Fruit fly (Drosophila melanogaster) whole organism, prepupa: Measurements from ENCODE around the gene eIF3l.

Experiments
- CG10631 ChIP-seq: fragments of 200-800 bp; sonication (Bioruptor generic); optimal IDR thresholded peaks from 2 replicates; lab custom pipeline; 2016; ENCODE audit warnings: missing biosample characterization, missing genetic modification characterization
- CG11294 ChIP-seq: fragments of 200-800 bp; sonication (Bioruptor generic); IDR thresholded peaks from 2 replicates; pipeline ENCODE4 v1.3.6; 2022; ENCODE audit warnings: missing biosample characterization, missing genetic modification characterization
- CG11762 ChIP-seq: fragments of 200-800 bp; sonication (Bioruptor generic); optimal IDR thresholded peaks from 3 replicates; lab custom pipeline; 2016; ENCODE audit warnings: missing biosample characterization, missing genetic modification characterization; ENCODE audit not compliant: insufficient read depth
- CG11902 ChIP-seq: fragments of 200-800 bp; sonication (Bioruptor generic); optimal IDR thresholded peaks from 3 replicates; lab custom pipeline; 2016; ENCODE audit warnings: missing biosample characterization, missing genetic modification characterization
- CG15336 ChIP-seq: fragments of 200-800 bp; sonication (Bioruptor generic); IDR thresholded peaks from 2 replicates; pipeline ENCODE4 v1.3.6; 2022; ENCODE audit warnings: missing biosample characterization, missing genetic modification characterization
- CG1621 ChIP-seq: fragments of 200-800 bp; sonication (Bioruptor generic); optimal IDR thresholded peaks from 3 replicates; lab custom pipeline; 2018; ENCODE audit warnings: missing biosample characterization, mild to moderate bottlenecking, missing genetic modification characterization
- CG16779 ChIP-seq: fragments of 200-800 bp; sonication (Bioruptor generic); optimal IDR thresholded peaks from 3 replicates; lab custom pipeline; 2017; ENCODE audit warnings: missing biosample characterization, mild to moderate bottlenecking, missing genetic modification characterization
- CG31627 ChIP-seq: fragments of 200-800 bp; sonication (Bioruptor generic); optimal IDR thresholded peaks from 3 replicates; lab custom pipeline; 2016; ENCODE audit warnings: missing biosample characterization, missing genetic modification characterization
- CG34406 ChIP-seq: fragments of 200-800 bp; sonication (Bioruptor generic); optimal IDR thresholded peaks from 3 replicates; lab custom pipeline; 2016; ENCODE audit warnings: missing biosample characterization, missing genetic modification characterization
- CG3919 ChIP-seq: fragments of 200-800 bp; sonication (Bioruptor generic); optimal IDR thresholded peaks from 3 replicates; lab custom pipeline; 2016; ENCODE audit warnings: missing biosample characterization, missing genetic modification characterization
- CG4318 ChIP-seq: fragments of 200-800 bp; sonication (Bioruptor generic); optimal IDR thresholded peaks from 3 replicates; lab custom pipeline; 2017; ENCODE audit warnings: missing biosample characterization, mild to moderate bottlenecking, missing genetic modification characterization
- CG6276 ChIP-seq: fragments of 200-800 bp; sonication (Bioruptor generic); optimal IDR thresholded peaks from 2 replicates; lab custom pipeline; 2017; ENCODE audit warnings: missing biosample characterization, mild to moderate bottlenecking, missing genetic modification characterization
- CG6808 ChIP-seq: fragments of 200-800 bp; sonication (Bioruptor generic); optimal IDR thresholded peaks from 3 replicates; lab custom pipeline; 2017; ENCODE audit warnings: missing biosample characterization, missing genetic modification characterization, mild to moderate bottlenecking, moderate library complexity, missing genetic modification reagents
- CG7368 ChIP-seq: fragments of 200-800 bp; sonication (Bioruptor generic); optimal IDR thresholded peaks from 3 replicates; lab custom pipeline; 2016; ENCODE audit warnings: missing biosample characterization, missing genetic modification characterization
- CG8119 ChIP-seq: fragments of 200-800 bp; sonication (Bioruptor generic); IDR thresholded peaks from 3 replicates; pipeline ENCODE4 v1.3.6; 2022; ENCODE audit warnings: missing biosample characterization, missing genetic modification characterization
- CG8632 ChIP-seq: fragments of 200-800 bp; sonication (Bioruptor generic); optimal IDR thresholded peaks from 3 replicates; lab custom pipeline; 2016; ENCODE audit warnings: missing biosample characterization, missing genetic modification characterization
- CG9139 ChIP-seq: fragments of 200-800 bp; sonication (Bioruptor generic); optimal IDR thresholded peaks from 3 replicates; lab custom pipeline; 2017; ENCODE audit warnings: missing biosample characterization, mild to moderate bottlenecking, missing genetic modification characterization
- Eip78C ChIP-seq: fragments of 200-800 bp; sonication (Bioruptor generic); peaks from one replicate; lab custom pipeline; 2016; ENCODE audit warnings: missing biosample characterization, missing genetic modification characterization
- Eip93F ChIP-seq: fragments of 200-800 bp; sonication (Bioruptor generic); optimal IDR thresholded peaks from 2 replicates; lab custom pipeline; 2016; ENCODE audit warnings: missing biosample characterization, mild to moderate bottlenecking, missing genetic modification characterization
- Hr38 ChIP-seq: sonication (Bioruptor generic); optimal IDR thresholded peaks from 2 replicates; lab custom pipeline; 2016; ENCODE audit warnings: missing biosample characterization, missing genetic modification characterization
- Hr39 ChIP-seq: fragments of 200-800 bp; sonication (Bioruptor generic); optimal IDR thresholded peaks from 2 replicates; lab custom pipeline; 2016; ENCODE audit warnings: missing biosample characterization, missing genetic modification characterization
- Hr4 ChIP-seq: fragments of 200-800 bp; sonication (Bioruptor generic); optimal IDR thresholded peaks from 3 replicates; lab custom pipeline; 2016; ENCODE audit warnings: missing biosample characterization, missing genetic modification characterization
- Lpt ChIP-seq: fragments of 200-800 bp; sonication (Bioruptor generic); optimal IDR thresholded peaks from 3 replicates; lab custom pipeline; 2016; ENCODE audit warnings: missing biosample characterization, missing genetic modification characterization
- Met ChIP-seq: fragments of 200-800 bp; sonication (Bioruptor generic); optimal IDR thresholded peaks from 3 replicates; lab custom pipeline; 2016; ENCODE audit warnings: missing biosample characterization, missing genetic modification characterization
- OdsH ChIP-seq: fragments of 200-800 bp; sonication (Bioruptor generic); optimal IDR thresholded peaks from 3 replicates; lab custom pipeline; 2016; ENCODE audit warnings: missing biosample characterization, missing genetic modification characterization
- Smox ChIP-seq: fragments of 200-800 bp; sonication (Bioruptor generic); optimal IDR thresholded peaks from 3 replicates; lab custom pipeline; 2016; ENCODE audit warnings: missing biosample characterization, missing genetic modification characterization
- Sox102F ChIP-seq: fragments of 200-800 bp; sonication (Bioruptor generic); optimal IDR thresholded peaks from 2 replicates; lab custom pipeline; 2016; ENCODE audit warnings: missing biosample characterization, mild to moderate bottlenecking, missing genetic modification characterization
- achi ChIP-seq: fragments of 200-800 bp; sonication (Bioruptor generic); optimal IDR thresholded peaks from 3 replicates; lab custom pipeline; 2016; ENCODE audit warnings: missing biosample characterization, missing genetic modification characterization
- acj6 ChIP-seq: fragments of 200-800 bp; sonication (Bioruptor generic); optimal IDR thresholded peaks from 3 replicates; lab custom pipeline; 2016; ENCODE audit warnings: missing biosample characterization, missing genetic modification characterization
- cyc ChIP-seq: fragments of 200-800 bp; sonication (Bioruptor generic); optimal IDR thresholded peaks from 3 replicates; lab custom pipeline; 2016; ENCODE audit warnings: missing biosample characterization, missing genetic modification characterization
- dac ChIP-seq: fragments of 200-800 bp; sonication (Bioruptor generic); optimal IDR thresholded peaks from 2 replicates; lab custom pipeline; 2017; ENCODE audit warnings: missing biosample characterization, mild to moderate bottlenecking, missing genetic modification characterization
- eg ChIP-seq: fragments of 200-800 bp; sonication (Bioruptor generic); IDR thresholded peaks from 3 replicates; pipeline ENCODE4 v1.3.6; 2022; ENCODE audit warnings: missing biosample characterization, missing genetic modification characterization
- esn ChIP-seq: fragments of 200-800 bp; sonication (Bioruptor generic); optimal IDR thresholded peaks from 2 replicates; lab custom pipeline; 2016; ENCODE audit warnings: missing biosample characterization, mild to moderate bottlenecking, missing genetic modification characterization, moderate library complexity
- fd59A ChIP-seq: fragments of 200-800 bp; sonication (Bioruptor generic); optimal IDR thresholded peaks from 2 replicates; lab custom pipeline; 2017; ENCODE audit warnings: missing biosample characterization, mild to moderate bottlenecking, missing genetic modification characterization, missing genetic modification reagents
- fd85E ChIP-seq: fragments of 200-800 bp; sonication (Bioruptor generic); optimal IDR thresholded peaks from 3 replicates; lab custom pipeline; 2016; ENCODE audit warnings: missing biosample characterization, missing genetic modification characterization
- fkh ChIP-seq: fragments of 200-800 bp; sonication (Bioruptor generic); optimal IDR thresholded peaks from 3 replicates; lab custom pipeline; 2017; ENCODE audit warnings: missing biosample characterization, mild to moderate bottlenecking, missing genetic modification characterization, moderate library complexity
- lz ChIP-seq: fragments of 200-800 bp; sonication (Bioruptor generic); optimal IDR thresholded peaks from 3 replicates; lab custom pipeline; 2016; ENCODE audit warnings: missing biosample characterization, missing genetic modification characterization
- net ChIP-seq: fragments of 200-800 bp; sonication (Bioruptor generic); optimal IDR thresholded peaks from 3 replicates; lab custom pipeline; 2016; ENCODE audit warnings: missing biosample characterization, missing genetic modification characterization
- salr ChIP-seq, 2 experiments: fragments of 200-800 bp; sonication (Bioruptor generic); optimal IDR thresholded peaks; 3 replicates each; lab custom pipeline; 2016 to 2018; ENCODE audit warnings: missing biosample characterization in 2 of 2, missing genetic modification characterization in 2 of 2, mild to moderate bottlenecking in 1 of 2
- spab ChIP-seq: fragments of 200-800 bp; sonication (Bioruptor generic); optimal IDR thresholded peaks from 2 replicates; lab custom pipeline; 2017; ENCODE audit warnings: missing biosample characterization, mild to moderate bottlenecking, missing genetic modification characterization, missing genetic modification reagents
- ss ChIP-seq, 2 experiments: fragments of 200-800 bp; sonication (Bioruptor generic); optimal IDR thresholded peaks; 2 replicates in 1 of 2; 3 replicates in 1 of 2; lab custom pipeline; 2017 to 2018; ENCODE audit warnings: mild to moderate bottlenecking in 2 of 2, missing biosample characterization in 2 of 2, missing genetic modification characterization in 2 of 2, moderate library complexity in 1 of 2

eIF3l gene

DNA sequence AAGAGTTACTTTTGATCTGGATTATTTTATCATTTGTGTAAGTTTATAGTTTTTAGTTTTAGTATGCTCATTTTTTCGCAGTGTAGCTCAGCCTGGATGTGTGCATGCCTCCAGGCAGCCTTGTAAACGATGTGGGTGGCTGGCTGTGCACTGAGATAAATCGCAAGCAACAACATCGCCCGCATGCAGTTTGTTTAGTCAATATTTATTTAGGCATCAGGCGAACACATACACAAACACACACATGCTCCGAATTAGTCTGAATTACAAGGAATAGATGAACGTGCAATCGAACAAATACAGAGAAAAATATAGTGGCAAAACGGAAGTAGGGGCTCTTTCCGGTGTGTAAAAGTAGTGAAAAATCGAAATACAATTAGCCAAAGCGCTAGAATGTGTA is 17.2 kb upstream of the eIF3l start:
- TF ChIP-seq CG3919 (GFP tag; lab: Kevin White, UChicago) = no peak
- no peak for TF ChIP-seq Hr4
- TF ChIP-seq Eip78C = no peak
- TF ChIP-seq salr (GFP tag; optimal IDR thresholded peaks at IDR 0.05; lab: Kevin White, UChicago) = no peak
- TF ChIP-seq OdsH = no peak
- TF ChIP-seq CG7368 = no peak
- no peak for TF ChIP-seq achi (GFP tag; lab: Kevin White, UChicago)
- no peak for TF ChIP-seq esn (GFP tag; lab: Kevin White, UChicago)
- TF ChIP-seq CG10631 = no peak
- TF ChIP-seq CG16779 (tag; lab: Kevin White, UChicago) = no peak
- TF ChIP-seq Hr38 (GFP tag; lab: Kevin White, UChicago) = no peak
- TF ChIP-seq lz = no peak
- no peak for TF ChIP-seq fkh (GFP tag; lab: Kevin White, UChicago)
- TF ChIP-seq CG34406 (GFP tag; lab: Kevin White, UChicago) = no peak
- no peak for TF ChIP-seq Eip93F
- TF ChIP-seq net (GFP tag; lab: Kevin White, UChicago) = no peak

DNA sequence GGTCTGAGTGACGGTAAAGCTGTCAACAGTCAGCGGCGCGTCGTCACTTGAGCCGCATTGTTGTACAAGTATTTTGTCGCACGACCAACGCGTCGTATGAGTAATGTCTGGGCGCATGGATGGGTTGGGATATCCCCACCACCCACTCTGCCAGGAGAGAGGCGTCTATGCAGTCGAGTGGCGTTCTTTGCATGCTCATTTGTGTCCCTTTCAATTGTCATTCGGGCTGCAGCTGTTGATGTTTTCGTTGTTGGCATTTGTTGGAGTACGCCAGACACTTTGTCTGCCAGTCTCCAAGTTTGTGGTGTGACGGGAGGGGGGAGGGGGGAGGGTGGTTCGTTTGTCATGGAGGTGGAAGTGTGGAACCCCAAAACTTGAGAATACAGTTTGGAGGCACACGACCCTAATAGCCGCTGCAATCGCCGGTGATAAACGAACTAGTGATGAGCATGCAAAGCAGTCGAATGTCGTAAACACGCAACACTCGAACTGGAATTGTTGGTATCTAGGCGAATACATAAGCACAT is 16.3 kb upstream of the eIF3l start:
- TF ChIP-seq CG15336 (no peak), CG31627 (GFP tag; lab: Kevin White, UChicago) (no peak), Eip93F (no peak), lz (no peak), Sox102F (GFP tag; lab: Kevin White, UChicago) (no peak), CG11762 (GFP tag; lab: Kevin White, UChicago) (no peak), salr (GFP tag; optimal IDR thresholded peaks at IDR 0.05; lab: Kevin White, UChicago) (no peak), eg (GFP tag; lab: Robert Waterston, UW) (no peak), fd85E (GFP tag; lab: Kevin White, UChicago) (no peak), cyc (GFP tag; lab: Kevin White, UChicago) (no peak), CG9139 (GFP tag; lab: Kevin White, UChicago) (no peak)

DNA sequence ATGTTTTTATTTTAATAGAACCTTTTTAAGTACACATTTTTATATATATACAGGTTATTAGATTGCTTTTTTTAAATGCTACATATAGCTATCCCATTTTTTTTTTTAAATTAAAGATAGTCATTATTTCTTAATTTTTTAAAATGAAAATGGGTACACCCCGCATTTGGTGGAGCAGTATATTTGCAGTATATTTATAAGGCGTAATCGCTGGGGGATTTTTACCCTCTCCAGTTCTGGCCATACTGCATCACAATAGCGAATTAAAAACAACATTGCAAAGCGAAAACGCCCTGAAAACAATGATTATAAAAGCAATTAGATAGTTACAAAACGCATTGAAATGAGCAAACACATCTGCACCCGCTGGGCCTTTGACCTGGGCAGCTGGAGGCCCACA is 3.1 kb upstream of the eIF3l start, which contains the start of gene CG32099:
Gene CG32099, plus strand, starts transcription at position 250 of the 400 bp plus-strand sequence.
- TF ChIP-seq CG6808 (GFP tag; lab: Kevin White, UChicago) = no peak
- no peak for TF ChIP-seq CG9139 (GFP tag; lab: Kevin White, UChicago)
- no peak for TF ChIP-seq fd59A (GFP tag; lab: Kevin White, UChicago)
- no peak for TF ChIP-seq CG11294
- TF ChIP-seq net (GFP tag; lab: Kevin White, UChicago) = no peak
- no peak for TF ChIP-seq Smox (GFP tag; lab: Kevin White, UChicago)
- no peak for TF ChIP-seq Hr38 (GFP tag; lab: Kevin White, UChicago)
- no peak for TF ChIP-seq Met (GFP tag; lab: Kevin White, UChicago)
- no peak for TF ChIP-seq CG10631
- no peak for TF ChIP-seq cyc (GFP tag; lab: Kevin White, UChicago)
- TF ChIP-seq CG1621 (tag; lab: Kevin White, UChicago) = no peak
- TF ChIP-seq ss (GFP tag; optimal IDR thresholded peaks at IDR 0.05; lab: Kevin White, UChicago) = no peak

DNA sequence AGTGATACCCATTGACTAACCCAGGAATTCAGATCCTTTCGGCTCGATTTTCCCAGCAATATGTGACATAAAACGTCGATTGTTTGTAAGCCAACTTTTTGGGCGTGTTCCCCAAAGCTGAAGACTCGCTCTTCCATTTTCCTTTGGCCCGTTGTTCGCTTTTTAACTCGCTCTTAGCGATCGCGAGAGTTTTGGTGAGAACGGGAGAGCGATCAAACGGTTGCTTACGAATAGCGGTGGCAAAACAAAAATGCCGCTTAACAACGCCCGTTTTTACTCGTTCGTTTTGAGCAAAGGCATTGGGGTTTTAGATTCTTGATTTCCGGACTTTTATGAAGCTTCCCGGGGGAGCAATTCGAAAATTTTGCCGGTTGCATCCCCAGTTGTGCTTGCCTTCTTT is 1.1 kb upstream of the eIF3l start:
- no peak for TF ChIP-seq Hr39 (GFP tag; lab: Kevin White, UChicago)
- no peak for TF ChIP-seq CG8119
- no peak for TF ChIP-seq CG8632 (GFP tag; lab: Kevin White, UChicago)
- TF ChIP-seq CG11902 (GFP tag; lab: Kevin White, UChicago) = no peak
- TF ChIP-seq dac (GFP tag; lab: Kevin White, UChicago) = no peak
- no peak for TF ChIP-seq CG15336
- no peak for TF ChIP-seq achi (GFP tag; lab: Kevin White, UChicago)
- TF ChIP-seq CG9139 (GFP tag; lab: Kevin White, UChicago) = no peak
- TF ChIP-seq eg (GFP tag; lab: Robert Waterston, UW) = no peak
- TF ChIP-seq CG34406 (GFP tag; lab: Kevin White, UChicago) = no peak
- no peak for TF ChIP-seq CG10631
- no peak for TF ChIP-seq acj6 (GFP tag; lab: Kevin White, UChicago)
- TF ChIP-seq CG4318 (GFP tag; lab: Kevin White, UChicago) = no peak
- no peak for TF ChIP-seq Lpt (GFP tag; lab: Kevin White, UChicago)
- TF ChIP-seq CG6276 (GFP tag; lab: Kevin White, UChicago) = no peak
- TF ChIP-seq CG16779 (tag; lab: Kevin White, UChicago) = no peak
- no peak for TF ChIP-seq Met (GFP tag; lab: Kevin White, UChicago)
- no peak for TF ChIP-seq spab (GFP tag; lab: Kevin White, UChicago)
- TF ChIP-seq CG11762 (GFP tag; lab: Kevin White, UChicago) = no peak
- TF ChIP-seq CG31627 (GFP tag; lab: Kevin White, UChicago) = no peak
